Fruit fly (Drosophila melanogaster): Measurements from ENCODE around the gene CG14441.

CG14441 gene

DNA sequence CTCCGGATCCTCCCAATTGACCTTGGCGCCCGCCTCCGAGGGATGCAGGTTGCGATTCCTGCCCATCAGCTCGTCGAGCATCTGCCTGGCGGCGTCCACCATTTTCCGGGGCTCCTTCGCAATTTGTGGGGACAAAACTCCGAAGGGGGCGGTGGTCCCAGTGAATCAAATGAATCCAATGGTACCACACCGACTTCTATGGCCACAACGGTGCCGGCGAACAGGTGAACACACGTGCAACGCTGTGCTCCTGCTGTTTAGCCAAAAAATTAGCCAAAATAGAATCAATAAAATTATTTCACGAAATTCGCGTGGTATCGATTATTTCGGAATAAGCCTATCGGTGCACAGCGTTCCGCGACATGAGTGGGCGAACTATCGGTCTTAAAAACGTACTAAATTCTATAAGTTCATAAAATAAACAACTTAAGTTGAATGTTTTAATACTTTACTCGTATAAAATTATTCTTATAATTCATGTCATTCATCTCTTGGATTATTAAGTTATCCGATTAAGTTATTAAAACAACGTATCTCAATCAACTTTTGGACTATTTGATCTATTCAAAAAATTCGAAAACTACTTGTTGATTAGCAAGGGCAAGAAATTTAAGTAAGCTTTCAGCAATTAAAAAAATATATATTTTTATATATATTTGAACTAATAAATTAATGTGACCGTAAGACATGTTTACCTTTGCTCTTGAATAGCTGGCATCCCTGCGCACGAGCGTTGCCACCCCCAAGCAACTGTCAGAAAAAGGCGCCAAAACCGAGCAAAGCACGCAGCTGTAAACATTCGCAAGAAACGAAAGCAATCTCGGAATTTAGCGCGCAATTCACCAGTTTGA lies 25.4 kb upstream of the CG14441 start, which contains the start of the genes CG3198 and Mcm6 (continued):
- TF ChIP-seq Med (GFP tag) = peak; percentile 57
- peak; percentile 48 for TF ChIP-seq onecut (GFP tag; IDR thresholded peaks at IDR 0.05)
- no peak for TF ChIP-seq CG33213 (GFP tag; optimal IDR thresholded peaks at IDR 0.05)
- no peak for TF ChIP-seq CG10147 (GFP tag; optimal IDR thresholded peaks at IDR 0.05)
- TF ChIP-seq az2 (GFP tag; optimal IDR thresholded peaks at IDR 0.05) = no peak
- no peak for TF ChIP-seq lab (GFP tag; optimal IDR thresholded peaks at IDR 0.05)
- 0 out of 2 replicates have a peak, but pooled peaks have one; percentile 16 for TF ChIP-seq CG6689 (GFP tag; IDR thresholded peaks at IDR 0.05)
- no peak for TF ChIP-seq mld (GFP tag; IDR thresholded peaks at IDR 0.05; ENCODE audit: partially characterized antibody)
- peak; percentile 32; the same call in 1 of the 2 replicates for TF ChIP-seq CG42726 (GFP tag; IDR thresholded peaks at IDR 0.05; ENCODE audit: partially characterized antibody)
- no peak for TF ChIP-seq CG16779 (GFP tag; IDR thresholded peaks at IDR 0.05)
- TF ChIP-seq E2f2 (GFP tag; IDR thresholded peaks at IDR 0.05) = peak; percentile 82
- TF ChIP-seq ase (GFP tag; IDR thresholded peaks at IDR 0.05) = no peak
- TF ChIP-seq zfh1 (GFP tag; IDR thresholded peaks at IDR 0.05) = no peak
- no peak for TF ChIP-seq CG14667 (GFP tag; IDR thresholded peaks at IDR 0.05)
- no peak for TF ChIP-seq CrebB (tag; optimal IDR thresholded peaks at IDR 0.05)
- TF ChIP-seq ems (GFP tag; optimal IDR thresholded peaks at IDR 0.05) = no peak
- TF ChIP-seq CG8281 (tag; optimal IDR thresholded peaks at IDR 0.05) = no peak
- no peak for TF ChIP-seq Side (GFP tag; optimal IDR thresholded peaks at IDR 0.05)
- peak in 1 of 2 experiments; percentile 28 for TF ChIP-seq crp (GFP tag; optimal IDR thresholded peaks at IDR 0.05)
- no peak for TF ChIP-seq slp2 (GFP tag; optimal IDR thresholded peaks at IDR 0.05)
- no peak for TF ChIP-seq Oaz (GFP tag; IDR thresholded peaks at IDR 0.05)
- peak; percentile 76 for TF ChIP-seq HLH4C (GFP tag; IDR thresholded peaks at IDR 0.05; ENCODE audit: partially characterized antibody)
- TF ChIP-seq stc (GFP tag; IDR thresholded peaks at IDR 0.05) = no peak
- no peak for TF ChIP-seq CG2889 (GFP tag; IDR thresholded peaks at IDR 0.05)
- TF ChIP-seq Dref (GFP tag; IDR thresholded peaks at IDR 0.05) = peak; percentile 68
- peak; percentile 50 for TF ChIP-seq CG15514 (GFP tag; optimal IDR thresholded peaks at IDR 0.05)
- TF ChIP-seq Rfx (GFP tag; IDR thresholded peaks at IDR 0.05) = 0 out of 2 replicates have a peak, but pooled peaks have one; percentile 16
- TF ChIP-seq Taf1 (GFP tag; IDR thresholded peaks at IDR 0.05) = no peak
- TF ChIP-seq CG10565 (GFP tag; optimal IDR thresholded peaks at IDR 0.05) = no peak
- TF ChIP-seq CG4328 (GFP tag; optimal IDR thresholded peaks at IDR 0.05) = no peak
- no peak for TF ChIP-seq tup (GFP tag; optimal IDR thresholded peaks at IDR 0.05)
- TF ChIP-seq E2f1 (GFP tag; IDR thresholded peaks at IDR 0.05) = peak; percentile 89

DNA sequence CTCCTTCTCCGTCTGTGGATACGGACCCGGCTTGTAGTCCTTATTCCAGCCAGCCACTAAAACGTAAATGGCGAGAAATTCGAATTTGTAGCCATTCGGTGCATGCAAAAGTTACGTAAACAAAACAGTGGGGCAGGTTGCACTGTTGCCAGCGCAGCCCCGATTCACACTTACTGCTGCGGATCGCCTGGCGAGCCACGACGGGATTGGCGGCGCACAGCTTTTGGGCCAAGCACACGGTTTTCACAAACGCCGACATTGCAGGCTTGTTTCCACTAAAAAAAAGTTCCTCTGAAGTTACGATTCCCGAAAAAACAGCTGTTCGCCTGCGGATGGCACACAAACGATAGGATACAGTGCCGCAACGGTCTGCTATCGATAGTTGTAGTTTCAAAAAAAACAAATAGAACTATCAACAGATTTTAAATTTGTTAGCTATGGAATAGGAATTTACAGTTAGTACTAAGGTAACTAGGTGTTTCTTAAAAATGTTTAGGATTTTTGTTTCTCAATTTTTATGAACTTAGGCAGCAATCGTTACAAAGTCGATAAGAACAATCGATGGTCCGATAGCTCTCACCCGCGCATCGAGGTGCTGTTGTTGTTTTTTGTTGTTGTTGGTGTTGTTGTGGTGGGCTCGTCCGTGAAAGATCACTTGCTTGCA lies 21.4 kb upstream of the CG14441 start, which contains the start of gene Fum1:
Fum1 (plus strand) TSS at position 599 of the 664 bp plus-strand sequence.
- no peak for TF ChIP-seq tap (tag; optimal IDR thresholded peaks at IDR 0.05)
- TF ChIP-seq pho (GFP tag; optimal IDR thresholded peaks at IDR 0.05) = peak; percentile 35
- peak; percentile 78 for TF ChIP-seq inv (GFP tag; IDR thresholded peaks at IDR 0.05; ENCODE audit: partially characterized antibody)
- TF ChIP-seq dpn (GFP tag; optimal IDR thresholded peaks at IDR 0.05) = peak in 1 of 2 experiments; percentile 6
- TF ChIP-seq CG12391 (tag; optimal IDR thresholded peaks at IDR 0.05) = peak; percentile 51
- peak; percentile 72 for TF ChIP-seq MBD-R2 (GFP tag; IDR thresholded peaks at IDR 0.05)
- TF ChIP-seq BEAF-32 (GFP tag; optimal IDR thresholded peaks at IDR 0.05) = peak; percentile 92
- TF ChIP-seq CG33213 (GFP tag; optimal IDR thresholded peaks at IDR 0.05) = no peak
- TF ChIP-seq gfzf (GFP tag; optimal IDR thresholded peaks at IDR 0.05) = peak; percentile 31
- no peak for TF ChIP-seq h (optimal IDR thresholded peaks at IDR 0.05)
- peak; percentile 57; the same call in 1 of the 2 replicates for TF ChIP-seq ato (GFP tag; IDR thresholded peaks at IDR 0.05; ENCODE audit: partially characterized antibody)
- peak; percentile 87 for TF ChIP-seq CG34224 (GFP tag; IDR thresholded peaks at IDR 0.05; ENCODE audit: partially characterized antibody)
- peak; percentile 36 for TF ChIP-seq CG8290 (GFP tag; optimal IDR thresholded peaks at IDR 0.05)
- no peak for TF ChIP-seq CG8290 (tag; optimal IDR thresholded peaks at IDR 0.05)
- TF ChIP-seq Spps (tag; optimal IDR thresholded peaks at IDR 0.05) = no peak
- TF ChIP-seq Opbp (GFP tag; IDR thresholded peaks at IDR 0.05; ENCODE audit: partially characterized antibody) = peak; percentile 70; the same call in 2 of the 3 replicates
- TF ChIP-seq CG9727 (GFP tag; optimal IDR thresholded peaks at IDR 0.05) = no peak
- TF ChIP-seq Bgb (GFP tag; IDR thresholded peaks at IDR 0.05; ENCODE audit: partially characterized antibody) = peak; percentile 84

Measured in whole organism, embryonic.